Fruit fly (Drosophila melanogaster): ENCODE data around the gene CG31650.

Gene CG31650

DNA sequence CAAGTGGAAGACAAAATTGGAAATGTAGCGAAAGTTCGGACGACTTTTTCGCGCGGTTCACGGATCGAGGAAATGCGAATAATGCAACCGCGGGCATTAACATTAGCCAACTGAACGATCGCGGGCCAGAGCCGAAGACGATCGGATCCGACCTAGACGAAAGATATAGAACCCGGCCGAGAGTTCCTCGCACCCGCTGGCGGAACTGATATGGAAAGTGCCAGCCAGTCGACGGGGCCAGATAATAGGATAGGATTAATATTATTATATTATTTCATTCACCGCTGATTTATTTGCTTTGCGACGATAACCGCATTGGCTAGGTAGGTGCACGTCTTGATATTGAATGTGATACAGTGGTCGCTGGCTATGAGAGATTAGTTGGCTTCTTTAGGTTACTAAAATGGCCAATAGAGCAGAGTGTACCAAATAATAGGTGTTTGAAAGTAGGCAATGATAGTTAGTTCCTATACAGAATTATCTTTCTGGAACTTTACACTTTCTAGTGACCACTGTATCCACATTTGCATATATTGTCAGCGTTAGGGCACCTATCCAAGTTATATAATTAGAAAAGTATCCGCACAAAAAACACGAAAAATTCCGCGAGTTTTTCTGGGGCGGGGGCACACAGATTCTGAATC lies 45.0 kb downstream of the CG31650 start:
- TF ChIP-seq CTCF (optimal IDR thresholded peaks at IDR 0.05) (no peak), CG8478 (optimal IDR thresholded peaks at IDR 0.05) (no peak)

DNA sequence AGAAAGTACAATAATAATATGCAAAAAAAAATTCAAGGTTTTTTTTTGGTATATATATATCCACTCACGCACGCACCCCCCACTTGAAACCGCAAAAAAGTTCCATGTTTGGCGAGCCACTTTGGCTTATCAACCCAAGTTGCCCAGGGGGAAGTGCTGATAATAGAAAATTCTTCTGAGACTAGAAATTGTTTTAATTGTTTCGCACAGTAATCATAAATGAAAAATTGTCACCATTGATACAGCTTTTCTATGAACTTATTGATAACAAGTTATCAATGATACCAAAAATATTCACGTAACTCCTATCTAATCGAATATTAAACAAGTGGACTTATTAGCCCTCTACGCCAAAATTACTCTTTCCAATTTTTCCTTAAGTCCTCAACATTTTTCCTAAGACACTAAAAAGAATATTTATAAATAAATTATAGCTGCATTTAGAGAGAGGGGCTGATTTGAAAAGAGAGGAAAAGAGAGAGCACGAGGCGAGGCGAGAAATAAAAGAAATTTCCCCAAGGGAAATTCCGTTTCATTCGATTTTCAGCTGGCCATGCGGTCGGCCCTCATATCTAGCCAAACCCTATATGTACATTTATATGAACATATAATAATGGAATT lies 45.8 kb downstream of the CG31650 start:
- TF ChIP-seq CTCF (optimal IDR thresholded peaks at IDR 0.05) (no peak), CG8478 (optimal IDR thresholded peaks at IDR 0.05) (no peak)

DNA sequence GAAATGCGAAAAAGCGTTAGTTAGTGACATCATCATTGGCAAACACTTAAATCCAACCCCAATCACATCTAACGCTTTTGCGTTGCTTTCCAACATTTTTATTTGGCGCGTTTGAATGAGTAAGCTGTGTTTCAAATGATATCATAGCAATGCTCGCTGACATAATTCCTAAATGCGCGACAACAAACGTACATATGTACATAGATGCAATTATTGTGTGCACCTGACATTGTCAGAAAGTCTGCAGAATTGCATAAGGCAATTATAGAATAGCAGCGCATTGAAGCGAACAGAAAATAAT lies 46.3 kb downstream of the CG31650 start:
- TF ChIP-seq CG8478 (optimal IDR thresholded peaks at IDR 0.05): no peak
- TF ChIP-seq CTCF (optimal IDR thresholded peaks at IDR 0.05): no peak

DNA sequence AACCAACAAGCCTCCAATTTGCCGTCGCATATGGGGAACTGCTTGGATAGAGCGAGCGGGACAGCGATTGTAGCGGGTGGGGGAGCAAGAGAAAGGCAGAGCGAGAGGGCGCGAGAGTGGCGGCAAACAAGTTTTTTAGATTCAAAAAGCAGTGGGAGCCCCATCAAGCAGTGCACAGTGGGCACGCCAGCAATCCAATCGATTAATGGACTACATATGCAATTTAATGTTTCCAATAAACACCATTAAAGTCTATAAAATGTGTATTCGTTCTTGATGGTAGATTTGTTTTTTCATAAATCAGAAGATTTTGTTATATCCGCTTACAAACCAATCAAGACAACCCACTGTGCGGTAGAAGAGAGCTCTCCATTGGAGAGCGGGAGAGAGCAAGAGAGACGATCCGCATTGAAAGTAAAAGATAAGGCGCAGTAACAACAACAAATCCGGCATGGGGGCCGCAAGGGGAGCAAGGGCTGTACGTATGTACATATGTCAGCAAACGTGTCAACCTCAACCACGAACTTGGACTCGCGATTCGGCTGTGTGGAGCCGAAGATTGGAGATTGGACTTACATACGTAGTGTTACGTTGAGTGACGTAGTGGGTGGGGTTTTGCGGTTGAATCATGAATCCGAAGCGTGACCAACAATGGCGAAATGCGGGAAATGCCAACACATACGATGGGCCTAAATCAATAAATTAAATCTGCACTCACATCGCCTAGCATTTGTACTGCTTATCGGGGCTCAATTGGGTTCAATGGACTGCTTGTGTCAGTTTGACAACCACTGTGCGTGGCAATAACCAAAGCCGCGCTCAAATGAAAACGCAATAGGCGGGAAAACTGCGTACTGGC lies 46.9 kb downstream of the CG31650 start:
- peak; percentile 40 to 43 for TF ChIP-seq CTCF (optimal IDR thresholded peaks at IDR 0.05)
- no peak for TF ChIP-seq CG8478 (optimal IDR thresholded peaks at IDR 0.05)

dm6 chr2L:4996283-4996922 lies 48.1 kb downstream of the CG31650 start:
- no peak for TF ChIP-seq CG8478 (optimal IDR thresholded peaks at IDR 0.05)
- no peak for TF ChIP-seq CTCF (optimal IDR thresholded peaks at IDR 0.05)

- TF ChIP-seq CG8478 (optimal IDR thresholded peaks at IDR 0.05): no peak
- TF ChIP-seq CTCF (optimal IDR thresholded peaks at IDR 0.05): no peak
These were observed 48.7 kb downstream of the CG31650 start for dm6 chr2L:4995837-4996136.

- TF ChIP-seq CTCF (optimal IDR thresholded peaks at IDR 0.05): no peak
- no peak for TF ChIP-seq CG8478 (optimal IDR thresholded peaks at IDR 0.05)
These were observed 49.3 kb downstream of the CG31650 start for dm6 chr2L:4995010-4995836.

Measured in S2 (cell line).